Fruit fly (Drosophila melanogaster): ENCODE results near the gene CG8461.

CG8461 gene

DNA sequence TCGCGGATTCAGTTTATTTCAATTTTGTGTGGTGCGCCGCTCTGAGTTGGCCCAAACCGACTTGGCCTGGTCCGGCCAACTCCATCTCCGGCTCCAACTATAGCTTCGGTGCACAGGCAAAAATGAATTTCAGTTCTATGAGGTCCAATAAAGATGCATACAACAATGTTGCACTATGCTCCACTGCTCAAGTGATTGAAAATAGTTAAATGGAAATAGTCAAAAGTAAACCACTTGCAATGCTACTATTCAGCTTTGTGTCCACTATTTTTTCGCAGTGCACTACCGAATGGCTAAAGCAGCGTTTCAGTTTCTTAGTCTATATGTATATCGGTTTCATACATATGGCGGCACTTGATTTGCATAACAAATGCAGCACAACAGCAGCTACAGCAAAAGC, 37.2 kb downstream of the CG8461 start (continued):
- TF ChIP-seq Dip2 (GFP tag; IDR thresholded peaks at IDR 0.05) (no peak), tx (GFP tag; optimal IDR thresholded peaks at IDR 0.05) (peak; percentile 43), amos (GFP tag; IDR thresholded peaks at IDR 0.05; ENCODE audit: partially characterized antibody) (no peak), kni (GFP tag; optimal IDR thresholded peaks at IDR 0.05) (no peak), h (optimal IDR thresholded peaks at IDR 0.05) (no peak), kay (GFP tag; optimal IDR thresholded peaks at IDR 0.05) (peak; percentile 3), ac (GFP tag; optimal IDR thresholded peaks at IDR 0.05) (no peak), sr (GFP tag; IDR thresholded peaks at IDR 0.05) (peak; percentile 58; the same call in 1 of the 3 replicates), ap (GFP tag; IDR thresholded peaks at IDR 0.05) (peak; percentile 50), CG10321 (GFP tag; IDR thresholded peaks at IDR 0.05) (no peak), CG10462 (GFP tag; optimal IDR thresholded peaks at IDR 0.05) (peak; percentile 11), CG2199 (GFP tag; IDR thresholded peaks at IDR 0.05) (peak; percentile 65; the same call in 1 of the 3 replicates), maf-S (GFP tag; optimal IDR thresholded peaks at IDR 0.05) (peak; percentile 41), Side (GFP tag; optimal IDR thresholded peaks at IDR 0.05) (peak; percentile 49), gce (GFP tag; IDR thresholded peaks at IDR 0.05) (no peak), CG12219 (GFP tag; optimal IDR thresholded peaks at IDR 0.05) (peak; percentile 64), Usf (GFP tag; optimal IDR thresholded peaks at IDR 0.05) (peak; percentile 14), so (GFP tag; IDR thresholded peaks at IDR 0.05) (peak; percentile 78), CG10565 (GFP tag; optimal IDR thresholded peaks at IDR 0.05) (no peak), Dref (GFP tag; IDR thresholded peaks at IDR 0.05) (no peak), CG1832 (GFP tag; optimal IDR thresholded peaks at IDR 0.05) (no peak), esg (GFP tag; conservative IDR thresholded peaks at IDR 0.05) (peak; percentile 76), ara (GFP tag; IDR thresholded peaks at IDR 0.05) (no peak), ci (GFP tag; IDR thresholded peaks at IDR 0.05) (peak; percentile 79), gro (GFP tag; optimal IDR thresholded peaks at IDR 0.05) (no peak), nerfin-2 (GFP tag; IDR thresholded peaks at IDR 0.05; ENCODE audit: partially characterized antibody) (no peak), CG9932 (GFP tag; IDR thresholded peaks at IDR 0.05) (0 out of 2 replicates have a peak, but pooled peaks have one; percentile 24), fd64A (GFP tag; optimal IDR thresholded peaks at IDR 0.05) (peak; percentile 26), rib (GFP tag; IDR thresholded peaks at IDR 0.05) (no peak), CG12769 (tag; optimal IDR thresholded peaks at IDR 0.05) (peak; percentile 84), CG7786 (GFP tag; optimal IDR thresholded peaks at IDR 0.05) (peak; percentile 46), Nf-YC (tag; optimal IDR thresholded peaks at IDR 0.05) (peak; percentile 8), GATAe (GFP tag; conservative IDR thresholded peaks at IDR 0.05) (no peak), Opbp (GFP tag; IDR thresholded peaks at IDR 0.05; ENCODE audit: partially characterized antibody) (no peak), tup (GFP tag; optimal IDR thresholded peaks at IDR 0.05) (peak; percentile 11), Fer3 (tag; optimal IDR thresholded peaks at IDR 0.05) (peak; percentile 71), CG5245 (GFP tag; optimal IDR thresholded peaks at IDR 0.05) (peak; percentile 46), Doc2 (GFP tag; IDR thresholded peaks at IDR 0.05) (no peak), Camta (GFP tag; optimal IDR thresholded peaks at IDR 0.05) (peak; percentile 34), Dfd (GFP tag; optimal IDR thresholded peaks at IDR 0.05) (no peak), CG3065 (GFP tag; optimal IDR thresholded peaks at IDR 0.05) (peak; percentile 4), CG1602 (GFP tag; optimal IDR thresholded peaks at IDR 0.05) (no peak), bsh (GFP tag; optimal IDR thresholded peaks at IDR 0.05) (peak; percentile 39 to 46), CG30020 (tag; optimal IDR thresholded peaks at IDR 0.05) (no peak), CG10267 (tag; optimal IDR thresholded peaks at IDR 0.05) (peak; percentile 17), BEAF-32 (GFP tag; optimal IDR thresholded peaks at IDR 0.05) (no peak), MESR4 (GFP tag; optimal IDR thresholded peaks at IDR 0.05) (no peak), CG18619 (GFP tag; optimal IDR thresholded peaks at IDR 0.05) (peak; percentile 39), nmo (GFP tag; optimal IDR thresholded peaks at IDR 0.05) (peak; percentile 58), wor (GFP tag; IDR thresholded peaks at IDR 0.05) (0 out of 2 replicates have a peak, but pooled peaks have one; percentile 17), YL-1 (GFP tag; optimal IDR thresholded peaks at IDR 0.05) (no peak), CG4328 (GFP tag; optimal IDR thresholded peaks at IDR 0.05) (no peak)
